Worm (Caenorhabditis elegans): ENCODE measurements around the gene selt-1.2.

ce11 chrV:10745034-10745433 lies 2.1 kb downstream of the selt-1.2 start, which contains the start of gene srj-21:
- TF ChIP-seq unc-62 (GFP tag; optimal IDR thresholded peaks at IDR 0.05 in 1 of 2) (no peak), unc-62 (tag; optimal IDR thresholded peaks at IDR 0.05) (no peak), sdz-12 (GFP tag; optimal IDR thresholded peaks at IDR 0.05) (no peak), nhr-102 (tag; optimal IDR thresholded peaks at IDR 0.05) (no peak), ztf-11 (tag; optimal IDR thresholded peaks at IDR 0.05) (no peak), ZK546.5 (tag; optimal IDR thresholded peaks at IDR 0.05) (no peak), arid-1 (GFP tag; conservative IDR thresholded peaks at IDR 0.05) (no peak)

Measured in whole organism, L4 larva.